Worm (Caenorhabditis elegans) whole organism, L1 larva: ENCODE results near the gene T26H5.9.

Experiments
- ama-1 ChIP-seq: fragments of 150-350 bp; optimal IDR thresholded peaks from 2 replicates; lab custom pipeline; 2014
- isw-1 ChIP-seq: fragments of 200-800 bp; sonication (Bioruptor generic); IDR thresholded peaks from 2 replicates; pipeline ENCODE4 v1.3.6; 2022; ENCODE audit warnings: missing genetic modification characterization, missing compliant biosample characterization
- jun-1 ChIP-seq: fragments of 150-350 bp; optimal IDR thresholded peaks from 2 replicates; lab custom pipeline; 2014; ENCODE audit warnings: missing biosample characterization, missing genetic modification reagents, missing genetic modification characterization
- lin-13 ChIP-seq: fragments of 150-350 bp; optimal IDR thresholded peaks from 2 replicates; lab custom pipeline; 2014; ENCODE audit warnings: missing biosample characterization, missing genetic modification reagents, missing genetic modification characterization
- nhr-28 ChIP-seq: fragments of 150-350 bp; optimal IDR thresholded peaks from 2 replicates; lab custom pipeline; 2014; ENCODE audit warnings: missing biosample characterization, missing genetic modification characterization
- nhr-85 ChIP-seq: sonication (generic microtip); peaks from one replicate; lab custom pipeline; 2016; ENCODE audit warnings: missing genetic modification characterization, inconsistent platforms, missing compliant biosample characterization
- sptf-1 ChIP-seq: fragments of 150-350 bp; optimal IDR thresholded peaks from 2 replicates; lab custom pipeline; 2014; ENCODE audit warnings: missing biosample characterization, missing genetic modification characterization
- unc-30 ChIP-seq: sonication (generic microtip); optimal IDR thresholded peaks from 2 replicates; lab custom pipeline; 2017; ENCODE audit warnings: missing biosample characterization, missing genetic modification characterization
- unc-86 ChIP-seq: sonication (generic microtip); optimal IDR thresholded peaks from 2 replicates; lab custom pipeline; 2016; ENCODE audit warnings: missing genetic modification characterization, missing compliant biosample characterization
- ztf-11 ChIP-seq, 2 experiments: sonication (generic microtip); optimal IDR thresholded peaks; 2 replicates each; lab custom pipeline; 2016 to 2017; ENCODE audit warnings: missing genetic modification characterization in 2 of 2, missing biosample characterization in 1 of 2, missing compliant biosample characterization in 1 of 2

DNA sequence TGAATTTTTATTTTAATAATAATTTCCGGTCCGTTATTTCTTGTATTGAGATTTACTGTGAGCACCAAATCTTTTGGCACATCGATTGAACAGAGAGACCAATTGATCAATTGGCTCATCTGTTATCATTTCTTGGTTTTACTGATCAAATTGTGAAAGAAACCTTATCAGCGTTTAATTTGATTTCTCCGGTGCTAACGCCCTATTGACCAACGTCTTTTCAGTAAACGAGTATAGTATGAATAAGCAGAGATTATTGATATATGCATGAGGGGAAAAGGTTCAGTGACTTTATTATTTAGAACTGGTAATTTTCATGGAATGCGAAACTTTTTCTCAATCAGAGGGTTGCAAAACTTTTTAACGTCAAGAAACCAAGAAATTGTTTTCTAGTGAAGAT, 34.4 kb downstream of the T26H5.9 start:
- TF ChIP-seq lin-13 (no peak), ztf-11 (tag; optimal IDR thresholded peaks at IDR 0.05; lab: Kevin White, UChicago) (no peak), sptf-1 (tag; lab: Kevin White, UChicago) (no peak), isw-1 (GFP tag; lab: Robert Waterston, UW) (no peak), nhr-28 (tag; lab: Kevin White, UChicago) (no peak), jun-1 (tag; lab: Kevin White, UChicago) (no peak), ama-1 (lab: Kevin White, UChicago) (no peak), unc-86 (tag; lab: Kevin White, UChicago) (no peak), nhr-85 (tag; lab: Kevin White, UChicago) (no peak), unc-30 (tag; lab: Kevin White, UChicago) (no peak)
